Worm (Caenorhabditis elegans) whole organism, mixed stage, embryonic: Measurements from ENCODE around the gene F49C12.4.

Experiments
- M03D4.4 ChIP-seq: sonication (generic microtip); optimal IDR thresholded peaks from 2 replicates; lab custom pipeline; 2017; ENCODE audit warnings: mild to moderate bottlenecking, missing genetic modification characterization, missing compliant biosample characterization
- bed-3 ChIP-seq: fragments of 200-800 bp; sonication (Bioruptor generic); optimal IDR thresholded peaks from 3 replicates; lab custom pipeline; 2018; ENCODE audit warnings: mild to moderate bottlenecking, missing genetic modification characterization, moderate library complexity, missing compliant biosample characterization
- blmp-1 ChIP-seq: fragments of 150-350 bp; optimal IDR thresholded peaks from 2 replicates; lab custom pipeline; 2014; ENCODE audit warnings: missing biosample characterization, missing genetic modification characterization
- ceh-39 ChIP-seq: fragments of 150-350 bp; optimal IDR thresholded peaks from 2 replicates; lab custom pipeline; 2014; ENCODE audit warnings: missing biosample characterization, missing genetic modification characterization
- ceh-83 ChIP-seq: fragments of 200-800 bp; sonication (Bioruptor generic); optimal IDR thresholded peaks from 2 replicates; lab custom pipeline; 2018; ENCODE audit warnings: mild to moderate bottlenecking, missing genetic modification characterization, missing compliant biosample characterization
- ces-1 ChIP-seq: fragments of 150-350 bp; optimal IDR thresholded peaks from 2 replicates; lab custom pipeline; 2014; ENCODE audit warnings: missing biosample characterization, missing genetic modification reagents, missing genetic modification characterization
- elt-1 ChIP-seq: sonication (generic microtip); optimal IDR thresholded peaks from 2 replicates; lab custom pipeline; 2017; ENCODE audit warnings: missing genetic modification characterization, mild to moderate bottlenecking, missing compliant biosample characterization, antibody characterized with exemption, moderate library complexity, borderline replicate concordance; ENCODE audit not compliant: insufficient read depth
- flh-1 ChIP-seq: fragments of 200-800 bp; sonication (Bioruptor generic); optimal IDR thresholded peaks from 2 replicates; lab custom pipeline; 2018; ENCODE audit warnings: mild to moderate bottlenecking, missing genetic modification characterization, moderate library complexity, missing compliant biosample characterization
- ham-2 ChIP-seq: fragments of 200-800 bp; sonication (Bioruptor generic); optimal IDR thresholded peaks from 2 replicates; lab custom pipeline; 2018; ENCODE audit warnings: mild to moderate bottlenecking, missing genetic modification characterization, missing compliant biosample characterization
- lin-13 ChIP-seq: fragments of 150-350 bp; optimal IDR thresholded peaks from 2 replicates; lab custom pipeline; 2014; ENCODE audit warnings: missing biosample characterization, missing genetic modification characterization
- lin-32 ChIP-seq: fragments of 200-800 bp; sonication (Bioruptor generic); optimal IDR thresholded peaks from 2 replicates; lab custom pipeline; 2018; ENCODE audit warnings: mild to moderate bottlenecking, missing genetic modification characterization, missing compliant biosample characterization
- lsy-2 ChIP-seq: fragments of 150-350 bp; optimal IDR thresholded peaks from 2 replicates; lab custom pipeline; 2014; ENCODE audit warnings: missing biosample characterization, missing genetic modification characterization
- mab-5 ChIP-seq: fragments of 150-350 bp; optimal IDR thresholded peaks from 2 replicates; lab custom pipeline; 2014; ENCODE audit warnings: missing biosample characterization, missing genetic modification characterization
- mep-1 ChIP-seq: fragments of 150-350 bp; optimal IDR thresholded peaks from 2 replicates; lab custom pipeline; 2017; ENCODE audit warnings: missing biosample characterization, missing genetic modification reagents, missing genetic modification characterization, inconsistent platforms
- mls-2 ChIP-seq: sonication (generic microtip); optimal IDR thresholded peaks from 2 replicates; lab custom pipeline; 2016; ENCODE audit warnings: mild to moderate bottlenecking, missing genetic modification characterization, moderate library complexity, missing compliant biosample characterization
- nhr-12 ChIP-seq: fragments of 150-350 bp; optimal IDR thresholded peaks from 2 replicates; lab custom pipeline; 2014; ENCODE audit warnings: missing biosample characterization, missing genetic modification characterization
- nhr-2 ChIP-seq: fragments of 150-350 bp; optimal IDR thresholded peaks from 2 replicates; lab custom pipeline; 2014; ENCODE audit warnings: missing biosample characterization, missing genetic modification characterization
- nhr-237 ChIP-seq: fragments of 150-350 bp; optimal IDR thresholded peaks from 2 replicates; lab custom pipeline; 2014; ENCODE audit warnings: missing biosample characterization, missing genetic modification characterization
- nhr-28 ChIP-seq: fragments of 150-350 bp; optimal IDR thresholded peaks from 2 replicates; lab custom pipeline; 2014; ENCODE audit warnings: missing biosample characterization, missing genetic modification characterization
- nhr-76 ChIP-seq: sonication (generic microtip); optimal IDR thresholded peaks from 2 replicates; lab custom pipeline; 2017; ENCODE audit warnings: missing biosample characterization, missing genetic modification characterization
- pha-4 ChIP-seq: fragments of 150-350 bp; optimal IDR thresholded peaks from 2 replicates; lab custom pipeline; 2018; ENCODE audit warnings: missing biosample characterization, missing genetic modification reagents, missing genetic modification characterization
- sem-2 ChIP-seq: fragments of 200-800 bp; sonication (Bioruptor generic); optimal IDR thresholded peaks from 2 replicates; lab custom pipeline; 2018; ENCODE audit warnings: mild to moderate bottlenecking, missing genetic modification characterization, missing compliant biosample characterization
- snpc-4 ChIP-seq: fragments of 150-350 bp; optimal IDR thresholded peaks from 2 replicates; lab custom pipeline; 2014; ENCODE audit warnings: missing biosample characterization, missing genetic modification characterization
- tbx-8 ChIP-seq: fragments of 200-800 bp; sonication (Bioruptor generic); optimal IDR thresholded peaks from 2 replicates; lab custom pipeline; 2018; ENCODE audit warnings: mild to moderate bottlenecking, missing genetic modification characterization, moderate library complexity, missing compliant biosample characterization
- unc-120 ChIP-seq: sonication (generic microtip); optimal IDR thresholded peaks from 2 replicates; lab custom pipeline; 2017; ENCODE audit warnings: missing genetic modification characterization, missing compliant biosample characterization; ENCODE audit not compliant: poor library complexity, severe bottlenecking
- unc-39 ChIP-seq: fragments of 150-350 bp; optimal IDR thresholded peaks from 2 replicates; lab custom pipeline; 2014; ENCODE audit warnings: missing biosample characterization, missing genetic modification characterization
- unc-62 ChIP-seq: fragments of 150-350 bp; optimal IDR thresholded peaks from 2 replicates; lab custom pipeline; 2014; ENCODE audit warnings: missing biosample characterization, missing genetic modification reagents, missing genetic modification characterization
- zip-8 ChIP-seq: fragments of 150-350 bp; optimal IDR thresholded peaks from 2 replicates; lab custom pipeline; 2014; ENCODE audit warnings: missing biosample characterization, missing genetic modification characterization

F49C12.4 gene

ce11 chrIV:9323989-9324506, 20.2 kb upstream of the F49C12.4 start, which contains the start of the genes nspg-11 and F49C12.15:
Gene nspg-11, minus strand, starts transcription at chrIV:9324089.
Gene F49C12.15, plus strand, starts transcription at chrIV:9324456.
- TF ChIP-seq snpc-4 (no peak), M03D4.4 (tag; lab: Kevin White, UChicago) (no peak), unc-120 (tag; lab: Kevin White, UChicago) (no peak), nhr-12 (tag; lab: Kevin White, UChicago) (no peak), lsy-2 (no peak), nhr-2 (no peak), tbx-8 (GFP tag; lab: Kevin White, UChicago) (no peak), lin-13 (tag; lab: Kevin White, UChicago) (no peak), lin-32 (GFP tag; lab: Kevin White, UChicago) (no peak), unc-39 (tag; lab: Kevin White, UChicago) (no peak), zip-8 (tag; lab: Kevin White, UChicago) (no peak), blmp-1 (no peak), sem-2 (GFP tag; lab: Kevin White, UChicago) (no peak), bed-3 (GFP tag; lab: Kevin White, UChicago) (no peak), nhr-76 (tag; lab: Kevin White, UChicago) (no peak), ceh-83 (GFP tag; lab: Kevin White, UChicago) (no peak), unc-62 (no peak), mep-1 (no peak)

- no peak for TF ChIP-seq mls-2 (tag; lab: Kevin White, UChicago)
- no peak for TF ChIP-seq ces-1 (GFP tag; lab: Kevin White, UChicago)
- TF ChIP-seq mab-5 = no peak
- TF ChIP-seq, all 35 proteins: peak for 0
Measured at ce11 chrIV:9322489-9322888, 18.6 kb upstream of the F49C12.4 start.

ce11 chrIV:9321039-9321851, 17.4 kb upstream of the F49C12.4 start, which contains the start of the genes F49C12.12 and vha-17:
Gene F49C12.12, minus strand, starts transcription at chrIV:9321089.
Gene vha-17, plus strand, starts transcription at chrIV:9321801.
- TF ChIP-seq ceh-39 (tag; lab: Kevin White, UChicago) (peak; percentile 33), tbx-8 (GFP tag; lab: Kevin White, UChicago) (no peak), nhr-237 (tag; lab: Kevin White, UChicago) (peak; percentile 10), nhr-28 (tag; lab: Kevin White, UChicago) (no peak), unc-39 (tag; lab: Kevin White, UChicago) (no peak), sem-2 (GFP tag; lab: Kevin White, UChicago) (no peak), unc-120 (tag; lab: Kevin White, UChicago) (peak; percentile 1), M03D4.4 (tag; lab: Kevin White, UChicago) (no peak), mep-1 (no peak)

- TF ChIP-seq ham-2 (no peak), nhr-28 (tag; lab: Kevin White, UChicago) (no peak), unc-39 (tag; lab: Kevin White, UChicago) (no peak), unc-120 (tag; lab: Kevin White, UChicago) (no peak), flh-1 (GFP tag; lab: Kevin White, UChicago) (no peak), nhr-76 (tag; lab: Kevin White, UChicago) (no peak), bed-3 (GFP tag; lab: Kevin White, UChicago) (no peak)
- TF ChIP-seq, all 35 proteins: peak for 0
Measured at ce11 chrIV:9320023-9320422, 16.1 kb upstream of the F49C12.4 start.

DNA sequence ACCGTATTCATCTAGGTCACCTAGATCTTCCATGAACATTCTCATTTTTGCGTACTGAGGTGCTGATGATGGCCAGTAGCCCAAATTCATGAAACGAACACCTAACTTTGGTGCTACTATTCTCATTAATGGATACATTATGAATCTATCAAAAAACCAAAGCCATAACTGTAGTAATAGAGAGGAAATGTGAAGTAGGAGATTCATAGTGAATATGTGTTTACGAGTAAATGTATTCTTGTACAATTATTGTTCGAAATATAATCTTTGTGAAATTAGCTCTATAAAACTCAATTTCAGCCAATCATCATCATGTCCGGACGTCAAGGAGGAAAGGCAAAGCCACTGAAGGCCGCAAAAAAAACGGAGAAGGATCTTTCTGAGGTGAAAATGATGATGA, 15.2 kb upstream of the F49C12.4 start, which contains the start of the genes F49C12.11 and nemt-1:
F49C12.11 (plus strand) TSS at position 301 of the 400 bp plus-strand sequence.
nemt-1 (minus strand) TSS at position 360 of the 400 bp plus-strand sequence.
- TF ChIP-seq bed-3 (GFP tag; lab: Kevin White, UChicago) = no peak
- TF ChIP-seq elt-1 (tag; lab: Kevin White, UChicago) = no peak
- TF ChIP-seq pha-4 (tag; lab: Kevin White, UChicago) = no peak
- no peak for TF ChIP-seq nhr-28 (tag; lab: Kevin White, UChicago)
- TF ChIP-seq lin-13 (tag; lab: Kevin White, UChicago) = no peak
